Fruit fly (Drosophila melanogaster) whole organism, embryonic: ENCODE data around the gene BtbVII.

Experiments used
- Aef1 ChIP-seq: fragments of 200-800 bp; sonication (Bioruptor generic); IDR thresholded peaks from 3 replicates; pipeline ENCODE4 v1.3.6; 2022; ENCODE audit warnings: missing biosample characterization, missing genetic modification characterization
- Atf6 ChIP-seq: fragments of 200-800 bp; sonication (Bioruptor generic); IDR thresholded peaks from 2 replicates; pipeline ENCODE4 v1.3.6; 2022; ENCODE audit warnings: missing biosample characterization, missing genetic modification characterization
- BEAF-32 ChIP-seq: fragments of 200-800 bp; sonication (Bioruptor generic); optimal IDR thresholded peaks from 3 replicates; lab custom pipeline; 2017; ENCODE audit warnings: missing biosample characterization, missing genetic modification characterization, mild to moderate bottlenecking, moderate library complexity, missing genetic modification reagents
- CG10654 ChIP-seq: fragments of 200-800 bp; sonication (Bioruptor generic); optimal IDR thresholded peaks from 2 replicates; lab custom pipeline; 2016; ENCODE audit warnings: missing biosample characterization, missing genetic modification characterization
- CG12744 ChIP-seq: fragments of 200-800 bp; sonication (Bioruptor generic); optimal IDR thresholded peaks from 2 replicates; lab custom pipeline; 2016; ENCODE audit warnings: missing biosample characterization, missing genetic modification characterization
- CG14014 ChIP-seq: fragments of 200-800 bp; sonication (Bioruptor generic); IDR thresholded peaks from 2 replicates; pipeline ENCODE4 v1.3.6; 2022; ENCODE audit warnings: missing biosample characterization, missing genetic modification characterization
- CG14050 ChIP-seq: fragments of 200-800 bp; sonication (Bioruptor generic); IDR thresholded peaks from 3 replicates; pipeline ENCODE4 v1.3.6; 2022; ENCODE audit warnings: missing biosample characterization, missing genetic modification characterization
- CG14710 ChIP-seq: fragments of 200-800 bp; sonication (Bioruptor generic); optimal IDR thresholded peaks from 3 replicates; lab custom pipeline; 2019; ENCODE audit warnings: missing biosample characterization, mild to moderate bottlenecking, missing genetic modification characterization, moderate library complexity
- CG15479 ChIP-seq: fragments of 200-800 bp; sonication (Bioruptor generic); optimal IDR thresholded peaks from 3 replicates; lab custom pipeline; 2019; ENCODE audit warnings: missing biosample characterization, mild to moderate bottlenecking, missing genetic modification characterization, moderate library complexity
- CG1647 ChIP-seq: fragments of 200-800 bp; sonication (Bioruptor generic); optimal IDR thresholded peaks from 3 replicates; lab custom pipeline; 2016; ENCODE audit warnings: missing biosample characterization, missing genetic modification characterization
- CG18262 ChIP-seq: fragments of 200-800 bp; optimal IDR thresholded peaks from 3 replicates; lab custom pipeline; 2019; ENCODE audit warnings: missing biosample characterization, mild to moderate bottlenecking, missing genetic modification characterization, moderate library complexity
- CG3281 ChIP-seq: fragments of 200-800 bp; sonication (Bioruptor generic); optimal IDR thresholded peaks from 3 replicates; lab custom pipeline; 2017; ENCODE audit warnings: missing biosample characterization, mild to moderate bottlenecking, missing genetic modification characterization
- CG3726 ChIP-seq: fragments of 200-800 bp; sonication (Bioruptor generic); IDR thresholded peaks from 3 replicates; pipeline ENCODE4, ENCODE4 v1.3.6; 2022; ENCODE audit warnings: missing biosample characterization, missing genetic modification characterization
- CG3995 ChIP-seq: fragments of 200-800 bp; sonication (Bioruptor generic); optimal IDR thresholded peaks from 3 replicates; lab custom pipeline; 2016; ENCODE audit warnings: missing biosample characterization, missing genetic modification characterization
- CG4820 ChIP-seq: fragments of 200-800 bp; sonication (Bioruptor generic); optimal IDR thresholded peaks from 3 replicates; lab custom pipeline; 2016; ENCODE audit warnings: missing biosample characterization, missing genetic modification characterization
- CG6854 ChIP-seq: fragments of 200-800 bp; sonication (Bioruptor generic); optimal IDR thresholded peaks from 3 replicates; lab custom pipeline; 2017; ENCODE audit warnings: missing biosample characterization, mild to moderate bottlenecking, missing genetic modification characterization
- CG9797 ChIP-seq: fragments of 200-800 bp; sonication (Bioruptor generic); optimal IDR thresholded peaks from 3 replicates; lab custom pipeline; 2018; ENCODE audit warnings: missing biosample characterization, mild to moderate bottlenecking, missing genetic modification characterization
- Chrac-16 ChIP-seq: fragments of 200-800 bp; sonication (Bioruptor generic); optimal IDR thresholded peaks from 3 replicates; lab custom pipeline; 2016; ENCODE audit warnings: missing biosample characterization, missing genetic modification characterization
- Dref ChIP-seq: fragments of 200-800 bp; sonication (Bioruptor generic); IDR thresholded peaks from 2 replicates; pipeline ENCODE4 v1.3.6; 2022; ENCODE audit warnings: missing biosample characterization, missing genetic modification characterization
- Fer2 ChIP-seq: fragments of 200-800 bp; sonication (Bioruptor generic); optimal IDR thresholded peaks from 2 replicates; lab custom pipeline; 2018; ENCODE audit warnings: missing biosample characterization, mild to moderate bottlenecking, missing genetic modification characterization, moderate library complexity
- HLHmδ ChIP-seq: fragments of 200-800 bp; sonication (Bioruptor generic); optimal IDR thresholded peaks from 2 replicates; lab custom pipeline; 2018; ENCODE audit warnings: missing biosample characterization, mild to moderate bottlenecking, missing genetic modification characterization, moderate library complexity
- HmgZ ChIP-seq: fragments of 200-800 bp; sonication (Bioruptor generic); optimal IDR thresholded peaks from 2 replicates; lab custom pipeline; 2018; ENCODE audit warnings: missing biosample characterization, mild to moderate bottlenecking, missing genetic modification characterization
- Hsf ChIP-seq: fragments of 200-800 bp; sonication (Bioruptor generic); optimal IDR thresholded peaks from 3 replicates; lab custom pipeline; 2016; ENCODE audit warnings: missing biosample characterization, missing genetic modification characterization
- Lpt ChIP-seq: fragments of >200 bp; optimal IDR thresholded peaks from 2 replicates; lab custom pipeline; 2018; ENCODE audit warnings: missing biosample characterization, missing genetic modification characterization
- MBD-R2 ChIP-seq: fragments of 200-800 bp; sonication (Bioruptor generic); IDR thresholded peaks from 2 replicates; pipeline ENCODE4 v1.3.6; 2022; ENCODE audit warnings: missing biosample characterization, missing genetic modification characterization
- MESR4 ChIP-seq: fragments of 200-800 bp; sonication (Bioruptor generic); optimal IDR thresholded peaks from 2 replicates; lab custom pipeline; 2018; ENCODE audit warnings: missing biosample characterization, mild to moderate bottlenecking, missing genetic modification characterization, moderate library complexity
- Max ChIP-seq: fragments of 200-800 bp; sonication (Bioruptor generic); optimal IDR thresholded peaks from 2 replicates; lab custom pipeline; 2016; ENCODE audit warnings: missing biosample characterization, mild to moderate bottlenecking, missing genetic modification characterization
- Myb ChIP-seq: fragments of 200-800 bp; sonication (Bioruptor generic); optimal IDR thresholded peaks from 2 replicates; lab custom pipeline; 2016; ENCODE audit warnings: missing biosample characterization, missing genetic modification characterization
- Optix ChIP-seq: fragments of 200-800 bp; sonication (Bioruptor generic); IDR thresholded peaks from 3 replicates; pipeline ENCODE4 v1.3.6; 2022; ENCODE audit warnings: missing biosample characterization, missing genetic modification characterization
- Rfx ChIP-seq: fragments of 200-800 bp; sonication (Bioruptor generic); IDR thresholded peaks from 2 replicates; pipeline ENCODE4 v1.3.6; 2022; ENCODE audit warnings: missing biosample characterization, missing genetic modification characterization
- Rx ChIP-seq: fragments of 200-800 bp; sonication (Bioruptor generic); IDR thresholded peaks from 2 replicates; pipeline ENCODE4 v1.3.6; 2022; ENCODE audit warnings: missing biosample characterization, missing genetic modification characterization
- Side ChIP-seq: fragments of 200-800 bp; sonication (Bioruptor generic); optimal IDR thresholded peaks from 2 replicates; lab custom pipeline; 2016; ENCODE audit warnings: missing biosample characterization, missing genetic modification characterization
- YL-1 ChIP-seq: fragments of 200-800 bp; sonication (Bioruptor generic); optimal IDR thresholded peaks from 3 replicates; lab custom pipeline; 2017; ENCODE audit warnings: missing biosample characterization, mild to moderate bottlenecking, missing genetic modification characterization
- cg ChIP-seq: fragments of 200-800 bp; sonication (Bioruptor generic); optimal IDR thresholded peaks from 3 replicates; lab custom pipeline; 2019; ENCODE audit warnings: missing biosample characterization, mild to moderate bottlenecking, missing genetic modification characterization, moderate library complexity
- crol ChIP-seq: fragments of 200-800 bp; sonication (Bioruptor generic); IDR thresholded peaks from 2 replicates; pipeline ENCODE4 v1.3.6; 2022; ENCODE audit warnings: missing biosample characterization, missing genetic modification characterization
- gfzf ChIP-seq: fragments of 200-800 bp; sonication (Bioruptor generic); optimal IDR thresholded peaks from 2 replicates; lab custom pipeline; 2016; ENCODE audit warnings: missing biosample characterization, mild to moderate bottlenecking, missing genetic modification characterization, moderate library complexity
- jigr1 ChIP-seq: fragments of 200-800 bp; sonication (Bioruptor generic); IDR thresholded peaks from 3 replicates; pipeline ENCODE4 v1.3.6; 2022; ENCODE audit warnings: missing biosample characterization, missing genetic modification characterization
- kay ChIP-seq: fragments of 200-800 bp; sonication (Bioruptor generic); optimal IDR thresholded peaks from 2 replicates; lab custom pipeline; 2016; ENCODE audit warnings: missing biosample characterization, missing genetic modification characterization
- lbe ChIP-seq: fragments of 200-800 bp; sonication (Bioruptor generic); optimal IDR thresholded peaks from 2 replicates; lab custom pipeline; 2016; ENCODE audit warnings: missing biosample characterization, mild to moderate bottlenecking, missing genetic modification characterization
- nerfin-1 ChIP-seq: fragments of 200-800 bp; sonication (Bioruptor generic); optimal IDR thresholded peaks from 3 replicates; lab custom pipeline; 2019; ENCODE audit warnings: missing biosample characterization, mild to moderate bottlenecking, missing genetic modification characterization, moderate library complexity
- prd ChIP-seq, 3 experiments: fragments of >200 bp in 2 of 3; fragments of 200-800 bp in 1 of 3; sonication (Bioruptor generic) in 1 of 3; optimal IDR thresholded peaks in 2 of 3; IDR thresholded peaks in 1 of 3; 2 replicates in 2 of 3; 3 replicates in 1 of 3; pipeline versions ENCODE4 v1.3.6 to Lab custom; 2017 to 2022; ENCODE audit warnings: missing biosample characterization in 1 of 3, missing genetic modification characterization in 1 of 3
- pzg ChIP-seq: fragments of 200-800 bp; sonication (Bioruptor generic); optimal IDR thresholded peaks from 3 replicates; lab custom pipeline; 2018; ENCODE audit warnings: missing biosample characterization, mild to moderate bottlenecking, missing genetic modification characterization, moderate library complexity
- rib ChIP-seq: fragments of 200-800 bp; sonication (Bioruptor generic); IDR thresholded peaks from 2 replicates; pipeline ENCODE4 v1.3.6; 2022; ENCODE audit warnings: missing biosample characterization, missing genetic modification characterization
- stwl ChIP-seq: fragments of 200-800 bp; sonication (Bioruptor generic); optimal IDR thresholded peaks from 3 replicates; lab custom pipeline; 2018; ENCODE audit warnings: missing biosample characterization, mild to moderate bottlenecking, missing genetic modification characterization, moderate library complexity
- tin ChIP-seq: fragments of 200-800 bp; sonication (Bioruptor generic); optimal IDR thresholded peaks from 3 replicates; lab custom pipeline; 2016; ENCODE audit warnings: missing biosample characterization, missing genetic modification characterization
- trem ChIP-seq: fragments of 200-800 bp; optimal IDR thresholded peaks from 3 replicates; lab custom pipeline; 2019; ENCODE audit warnings: missing biosample characterization, mild to moderate bottlenecking, missing genetic modification characterization, moderate library complexity
- wdn ChIP-seq: fragments of 200-800 bp; sonication (Bioruptor generic); IDR thresholded peaks from 2 replicates; pipeline ENCODE4 v1.3.6; 2022; ENCODE audit warnings: missing biosample characterization, missing genetic modification characterization
- z ChIP-seq: fragments of 200-800 bp; sonication (Bioruptor generic); IDR thresholded peaks from 3 replicates; pipeline ENCODE4 v1.3.6; 2022; ENCODE audit warnings: missing biosample characterization, missing genetic modification characterization

Gene BtbVII

DNA sequence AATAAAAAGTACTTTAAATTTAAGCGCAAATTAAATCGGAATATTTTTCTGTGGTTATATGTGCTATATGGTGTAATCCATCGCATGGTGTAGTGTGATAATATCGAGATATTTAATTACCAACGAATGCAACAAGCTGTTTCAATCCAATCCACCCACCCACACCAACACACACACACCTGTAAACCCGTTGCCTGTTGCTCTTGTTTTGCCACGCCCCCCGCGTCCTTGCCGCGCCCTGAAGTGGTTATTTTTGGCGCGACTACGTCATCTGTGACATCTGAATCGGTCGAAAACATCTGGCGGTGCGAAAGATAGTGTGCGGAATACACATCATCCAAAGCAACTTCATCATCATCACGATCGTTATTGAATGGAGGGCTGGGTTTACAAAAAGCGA, 17.0 kb downstream of the BtbVII start (continued):
- no peak for TF ChIP-seq CG14050 (GFP tag; lab: Robert Waterston, UW)
- TF ChIP-seq wdn (GFP tag; lab: Robert Waterston, UW) = no peak
- no peak for TF ChIP-seq lbe (GFP tag; lab: Kevin White, UChicago)
- TF ChIP-seq rib (GFP tag; lab: Robert Waterston, UW) = 0 out of 2 replicates have a peak, but pooled peaks have one; percentile 9
- TF ChIP-seq CG4820 (GFP tag; lab: Kevin White, UChicago) = no peak
- no peak for TF ChIP-seq kay (GFP tag; lab: Kevin White, UChicago)
- no peak for TF ChIP-seq Side (GFP tag; lab: Kevin White, UChicago)
- no peak for TF ChIP-seq jigr1 (GFP tag; lab: Robert Waterston, UW)
- TF ChIP-seq nerfin-1 (tag; lab: Kevin White, UChicago) = no peak
- TF ChIP-seq Hsf (GFP tag; lab: Kevin White, UChicago) = no peak
- peak; percentile 66 for TF ChIP-seq crol
- no peak for TF ChIP-seq Optix
- TF ChIP-seq Dref (GFP tag; lab: Robert Waterston, UW) = no peak
- TF ChIP-seq CG14014 (GFP tag; lab: Robert Waterston, UW) = no peak
- TF ChIP-seq Lpt (GFP tag; lab: Kevin White, UChicago) = no peak
- peak; percentile 54 for TF ChIP-seq cg (GFP tag; lab: Kevin White, UChicago)
- no peak for TF ChIP-seq z

DNA sequence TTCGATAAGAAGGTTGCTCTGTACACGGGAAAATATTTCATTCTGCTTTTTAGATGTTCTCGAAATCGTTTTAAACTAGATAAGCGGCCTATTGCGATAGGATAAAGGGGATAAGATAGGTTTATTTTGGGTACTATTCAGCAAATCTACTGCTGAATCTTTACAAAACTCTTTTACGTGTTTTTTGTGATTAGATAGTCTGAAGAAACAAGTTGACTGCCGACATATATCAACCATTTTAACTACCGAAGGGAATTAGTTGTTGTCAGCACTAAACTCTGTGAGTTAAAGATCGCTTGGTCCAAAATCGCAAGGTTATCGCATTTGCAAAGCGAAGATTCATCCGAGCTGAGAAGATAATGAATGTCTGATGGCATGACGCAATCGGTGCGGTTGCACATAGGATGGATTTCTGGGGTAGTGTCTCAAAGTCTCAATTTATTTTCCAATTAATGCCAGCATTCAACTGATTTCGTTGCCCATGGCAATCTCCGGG, 17.8 kb downstream of the BtbVII start, which contains the start of gene Asciz:
Asciz (minus strand) TSS at position 51 of the 496 bp plus-strand sequence.
- TF ChIP-seq CG18262 (tag; lab: Kevin White, UChicago) (no peak), CG15479 (GFP tag; lab: Kevin White, UChicago) (peak; percentile 4), Rfx (peak; percentile 28; the same call in 1 of the 2 replicates), CG3995 (GFP tag; lab: Kevin White, UChicago) (no peak), HLHmδ (GFP tag; lab: Kevin White, UChicago) (no peak), CG6854 (GFP tag; lab: Kevin White, UChicago) (no peak)

- TF ChIP-seq trem (tag; lab: Kevin White, UChicago) = peak; percentile 41
- no peak for TF ChIP-seq Chrac-16 (GFP tag; lab: Kevin White, UChicago)
- no peak for TF ChIP-seq CG3726
- TF ChIP-seq Max (GFP tag; lab: Kevin White, UChicago) = peak; percentile 9
- no peak for TF ChIP-seq prd (optimal IDR thresholded peaks at IDR 0.05; lab: Kevin White, UChicago)
- no peak for TF ChIP-seq prd (GFP tag; IDR thresholded peaks at IDR 0.05; lab: Robert Waterston, UW)
- TF ChIP-seq MBD-R2 (GFP tag; lab: Robert Waterston, UW) = peak; percentile 19; the same call in 1 of the 2 replicates
- peak; percentile 7 for TF ChIP-seq Myb
- TF ChIP-seq CG10654 = no peak
- peak; percentile 54 for TF ChIP-seq gfzf (GFP tag; lab: Kevin White, UChicago)
- TF ChIP-seq CG9797 (GFP tag; lab: Kevin White, UChicago) = peak; percentile 52
- no peak for TF ChIP-seq Fer2 (tag; lab: Kevin White, UChicago)
- no peak for TF ChIP-seq tin (GFP tag; lab: Kevin White, UChicago)
- TF ChIP-seq CG18262 (tag; lab: Kevin White, UChicago) = no peak
- TF ChIP-seq CG12744 (GFP tag; lab: Kevin White, UChicago) = no peak
- TF ChIP-seq MESR4 (GFP tag; lab: Kevin White, UChicago) = peak; percentile 47
- no peak for TF ChIP-seq CG6854 (GFP tag; lab: Kevin White, UChicago)
- no peak for TF ChIP-seq Atf6 (GFP tag; lab: Robert Waterston, UW)
- TF ChIP-seq Aef1 (GFP tag; lab: Robert Waterston, UW) = no peak
- TF ChIP-seq HmgZ (tag; lab: Kevin White, UChicago) = no peak
- TF ChIP-seq CG14710 = peak; percentile 18
- no peak for TF ChIP-seq CG1647 (GFP tag; lab: Kevin White, UChicago)
- TF ChIP-seq BEAF-32 = peak; percentile 11
- TF ChIP-seq Rx (GFP tag; lab: Robert Waterston, UW) = no peak
- TF ChIP-seq CG3995 (GFP tag; lab: Kevin White, UChicago) = peak; percentile 67
- TF ChIP-seq YL-1 (GFP tag; lab: Kevin White, UChicago) = peak; percentile 40
- peak; percentile 9 for TF ChIP-seq pzg (GFP tag; lab: Kevin White, UChicago)
- no peak for TF ChIP-seq CG3281 (GFP tag; lab: Kevin White, UChicago)
- peak; percentile 41 for TF ChIP-seq stwl (tag; lab: Kevin White, UChicago)
Measured at dm6 chr3L:3169107-3169506, 20.7 kb downstream of the BtbVII start, which contains the start of the genes CG32278 and CG32281. CG32278 (plus strand) TSS chr3L:3169286. CG32281 (plus strand) TSS chr3L:3169375.
